Fruit fly (Drosophila melanogaster) whole organism, embryonic: ENCODE results near the gene twr.

ENCODE experiments used
- Awh ChIP-seq: fragments of 200-800 bp; sonication (Bioruptor generic); IDR thresholded peaks from 2 replicates; pipeline ENCODE4, ENCODE4 v1.3.6; 2022; ENCODE audit warnings: missing biosample characterization, missing genetic modification characterization
- CG10274 ChIP-seq: fragments of 200-800 bp; sonication (Bioruptor generic); optimal IDR thresholded peaks from 3 replicates; lab custom pipeline; 2017; ENCODE audit warnings: missing biosample characterization, mild to moderate bottlenecking, missing genetic modification characterization
- CG10543 ChIP-seq: fragments of 200-800 bp; sonication (Bioruptor generic); optimal IDR thresholded peaks from 3 replicates; lab custom pipeline; 2017; ENCODE audit warnings: missing biosample characterization, mild to moderate bottlenecking, missing genetic modification characterization, moderate library complexity
- CG11456 ChIP-seq: fragments of 200-800 bp; sonication (Bioruptor generic); IDR thresholded peaks from 3 replicates; pipeline ENCODE4 v1.3.6; 2022; ENCODE audit warnings: missing biosample characterization, missing genetic modification characterization
- CG13424 ChIP-seq: fragments of 200-800 bp; sonication (Bioruptor generic); optimal IDR thresholded peaks from 2 replicates; lab custom pipeline; 2019; ENCODE audit warnings: missing biosample characterization, mild to moderate bottlenecking, missing genetic modification characterization, moderate library complexity
- CG13775 ChIP-seq: fragments of 200-800 bp; sonication (Bioruptor generic); optimal IDR thresholded peaks from 3 replicates; lab custom pipeline; 2017; ENCODE audit warnings: missing biosample characterization, mild to moderate bottlenecking, missing genetic modification characterization
- CG13894 ChIP-seq: fragments of 200-800 bp; sonication (Bioruptor generic); optimal IDR thresholded peaks from 3 replicates; lab custom pipeline; 2018; ENCODE audit warnings: missing biosample characterization, mild to moderate bottlenecking, missing genetic modification characterization, moderate library complexity
- CG14441 ChIP-seq: fragments of 200-800 bp; sonication (Bioruptor generic); IDR thresholded peaks from 2 replicates; pipeline ENCODE4 v1.3.6; 2022; ENCODE audit warnings: missing biosample characterization, missing genetic modification characterization
- CG15011 ChIP-seq: fragments of 200-800 bp; sonication (Bioruptor generic); optimal IDR thresholded peaks from 3 replicates; lab custom pipeline; 2018; ENCODE audit warnings: missing biosample characterization, mild to moderate bottlenecking, missing genetic modification characterization
- CG15601 ChIP-seq: fragments of 200-800 bp; sonication (Bioruptor generic); optimal IDR thresholded peaks from 3 replicates; lab custom pipeline; 2019; ENCODE audit warnings: missing biosample characterization, mild to moderate bottlenecking, missing genetic modification characterization, moderate library complexity
- CG16779 ChIP-seq: fragments of 200-800 bp; sonication (Bioruptor generic); IDR thresholded peaks from 2 replicates; pipeline ENCODE4 v1.3.6; 2022; ENCODE audit warnings: missing biosample characterization, missing genetic modification characterization
- CG17802 ChIP-seq: fragments of 200-800 bp; sonication (Bioruptor generic); optimal IDR thresholded peaks from 2 replicates; lab custom pipeline; 2018; ENCODE audit warnings: missing biosample characterization, mild to moderate bottlenecking, missing genetic modification characterization, moderate library complexity
- CG18011 ChIP-seq: fragments of 200-800 bp; sonication (Bioruptor generic); optimal IDR thresholded peaks from 2 replicates; lab custom pipeline; 2017; ENCODE audit warnings: missing biosample characterization, missing genetic modification characterization, mild to moderate bottlenecking, moderate library complexity, missing genotype
- CG34224 ChIP-seq: fragments of 200-800 bp; sonication (Bioruptor generic); IDR thresholded peaks from 3 replicates; pipeline ENCODE4 v1.3.6; 2022; ENCODE audit warnings: missing biosample characterization, missing genetic modification characterization; ENCODE audit not compliant: partially characterized antibody
- CG34422 ChIP-seq: fragments of 200-800 bp; sonication (Bioruptor generic); IDR thresholded peaks from 3 replicates; pipeline ENCODE4 v1.3.6; 2022; ENCODE audit warnings: missing biosample characterization, missing genetic modification characterization
- CG6654 ChIP-seq: fragments of 200-800 bp; sonication (Bioruptor generic); optimal IDR thresholded peaks from 2 replicates; lab custom pipeline; 2017; ENCODE audit warnings: missing biosample characterization, mild to moderate bottlenecking, missing genetic modification characterization
- CG6683 ChIP-seq: fragments of 200-800 bp; sonication (Bioruptor generic); optimal IDR thresholded peaks from 2 replicates; lab custom pipeline; 2017; ENCODE audit warnings: missing biosample characterization, mild to moderate bottlenecking, missing genetic modification characterization, missing genetic modification reagents
- CG6689 ChIP-seq: fragments of 200-800 bp; sonication (Bioruptor generic); IDR thresholded peaks from 2 replicates; pipeline ENCODE4 v1.3.6; 2022; ENCODE audit warnings: missing biosample characterization, missing genetic modification characterization
- CG7372 ChIP-seq: fragments of 200-800 bp; sonication (Bioruptor generic); IDR thresholded peaks from 2 replicates; pipeline ENCODE4 v1.3.6; 2022; ENCODE audit warnings: missing biosample characterization, missing genetic modification characterization
- CG8290 ChIP-seq, 3 experiments: fragments of 200-800 bp; sonication (Bioruptor generic); optimal IDR thresholded peaks; 2 replicates each; lab custom pipeline; 2016 to 2019; ENCODE audit warnings: missing biosample characterization in 3 of 3, missing genetic modification characterization in 3 of 3, mild to moderate bottlenecking in 2 of 3, moderate library complexity in 1 of 3
- CG8388 ChIP-seq: fragments of 200-800 bp; sonication (Bioruptor generic); optimal IDR thresholded peaks from 2 replicates; lab custom pipeline; 2019; ENCODE audit warnings: missing biosample characterization, mild to moderate bottlenecking, missing genetic modification characterization, moderate library complexity
- Camta ChIP-seq: fragments of 200-800 bp; sonication (Bioruptor generic); optimal IDR thresholded peaks from 2 replicates; lab custom pipeline; 2016; ENCODE audit warnings: missing biosample characterization, missing genetic modification characterization
- Dip3 ChIP-seq: fragments of 200-800 bp; sonication (Bioruptor generic); optimal IDR thresholded peaks from 3 replicates; lab custom pipeline; 2016; ENCODE audit warnings: missing biosample characterization, missing genetic modification characterization
- Doc2 ChIP-seq: fragments of 200-800 bp; sonication (Bioruptor generic); IDR thresholded peaks from 2 replicates; pipeline ENCODE4 v1.3.6; 2022; ENCODE audit warnings: missing biosample characterization, missing genetic modification characterization
- Jarid2 ChIP-seq: fragments of 200-800 bp; sonication (Bioruptor generic); optimal IDR thresholded peaks from 3 replicates; lab custom pipeline; 2017; ENCODE audit warnings: mild to moderate bottlenecking, missing biosample characterization, missing genetic modification reagents, missing genetic modification characterization
- Med ChIP-seq: fragments of 200-800 bp; sonication (Bioruptor generic); peaks from one replicate; lab custom pipeline; 2016; ENCODE audit warnings: missing biosample characterization, missing genetic modification characterization, mild to moderate bottlenecking, inconsistent platforms, moderate library complexity
- Nf-YB ChIP-seq: fragments of 200-800 bp; sonication (Bioruptor generic); optimal IDR thresholded peaks from 3 replicates; lab custom pipeline; 2019; ENCODE audit warnings: missing biosample characterization, mild to moderate bottlenecking, missing genetic modification characterization, moderate library complexity
- Nf-YC ChIP-seq: fragments of 200-800 bp; optimal IDR thresholded peaks from 3 replicates; lab custom pipeline; 2019; ENCODE audit warnings: missing biosample characterization, mild to moderate bottlenecking, missing genetic modification characterization, moderate library complexity
- abd-A ChIP-seq: fragments of 200-800 bp; sonication (Bioruptor generic); optimal IDR thresholded peaks from 3 replicates; lab custom pipeline; 2019; ENCODE audit warnings: missing biosample characterization, mild to moderate bottlenecking, missing genetic modification characterization, moderate library complexity
- ase ChIP-seq: fragments of 200-800 bp; sonication (Bioruptor generic); IDR thresholded peaks from 3 replicates; pipeline ENCODE4 v1.3.6; 2022; ENCODE audit warnings: missing biosample characterization, missing genetic modification characterization
- corto ChIP-seq: fragments of 200-800 bp; sonication (Bioruptor generic); optimal IDR thresholded peaks from 2 replicates; lab custom pipeline; 2016; ENCODE audit warnings: missing biosample characterization, mild to moderate bottlenecking, missing genetic modification characterization, moderate library complexity
- crp ChIP-seq, 2 experiments: fragments of 200-800 bp; sonication (Bioruptor generic); optimal IDR thresholded peaks; 2 replicates in 1 of 2; 3 replicates in 1 of 2; lab custom pipeline; 2017; ENCODE audit warnings: missing biosample characterization in 2 of 2, missing genetic modification characterization in 2 of 2, mild to moderate bottlenecking in 1 of 2, moderate library complexity in 1 of 2
- da ChIP-seq: fragments of 200-800 bp; sonication (Bioruptor generic); optimal IDR thresholded peaks from 2 replicates; lab custom pipeline; 2016; ENCODE audit warnings: missing biosample characterization, missing genetic modification characterization
- dan ChIP-seq: fragments of 200-800 bp; sonication (Bioruptor generic); IDR thresholded peaks from 2 replicates; pipeline ENCODE4 v1.3.6; 2022; ENCODE audit warnings: missing biosample characterization, missing genetic modification characterization
- danr ChIP-seq: fragments of 200-800 bp; sonication (Bioruptor generic); IDR thresholded peaks from 2 replicates; pipeline ENCODE4 v1.3.6; 2022; ENCODE audit warnings: missing biosample characterization, missing genetic modification characterization
- fd102C ChIP-seq: fragments of 200-800 bp; sonication (Bioruptor generic); optimal IDR thresholded peaks from 2 replicates; lab custom pipeline; 2018; ENCODE audit warnings: missing biosample characterization, mild to moderate bottlenecking, missing genetic modification characterization, moderate library complexity
- gsb ChIP-seq: fragments of 200-800 bp; sonication (Bioruptor generic); IDR thresholded peaks from 2 replicates; pipeline ENCODE4 v1.3.6; 2022; ENCODE audit warnings: missing biosample characterization, missing genetic modification characterization
- hkb ChIP-seq, 2 experiments: fragments of 200-800 bp in 1 of 2; fragments of >200 bp in 1 of 2; sonication (Bioruptor generic) in 1 of 2; IDR thresholded peaks in 1 of 2; optimal IDR thresholded peaks in 1 of 2; 2 replicates each; pipeline versions ENCODE4 v1.3.6 to Lab custom; 2017 to 2022; ENCODE audit warnings: missing biosample characterization in 1 of 2, missing genetic modification characterization in 1 of 2
- hth ChIP-seq: fragments of >200 bp; optimal IDR thresholded peaks from 2 replicates; lab custom pipeline; 2017; ENCODE audit warnings: inconsistent platforms
- mld ChIP-seq: fragments of 200-800 bp; sonication (Bioruptor generic); IDR thresholded peaks from 3 replicates; pipeline ENCODE4 v1.3.6; 2022; ENCODE audit warnings: missing biosample characterization, missing genetic modification characterization; ENCODE audit not compliant: partially characterized antibody
- pita ChIP-seq: fragments of 200-800 bp; sonication (Bioruptor generic); optimal IDR thresholded peaks from 2 replicates; lab custom pipeline; 2017; ENCODE audit warnings: missing biosample characterization, mild to moderate bottlenecking, missing genetic modification characterization
- pros ChIP-seq: fragments of 200-800 bp; sonication (Bioruptor generic); optimal IDR thresholded peaks from 3 replicates; lab custom pipeline; 2019; ENCODE audit warnings: missing biosample characterization, mild to moderate bottlenecking, missing genetic modification characterization, moderate library complexity
- pum ChIP-seq: fragments of 200-800 bp; sonication (Bioruptor generic); optimal IDR thresholded peaks from 2 replicates; lab custom pipeline; 2016; ENCODE audit warnings: missing biosample characterization, missing genetic modification characterization
- repo ChIP-seq: fragments of 200-800 bp; sonication (Bioruptor generic); optimal IDR thresholded peaks from 2 replicates; lab custom pipeline; 2016; ENCODE audit warnings: missing biosample characterization, missing genetic modification characterization
- seq ChIP-seq: fragments of 200-800 bp; sonication (Bioruptor generic); IDR thresholded peaks from 2 replicates; pipeline ENCODE4 v1.3.6; 2022; ENCODE audit warnings: missing biosample characterization, missing genetic modification characterization
- shn ChIP-seq: fragments of 200-800 bp; sonication (Bioruptor generic); optimal IDR thresholded peaks from 3 replicates; lab custom pipeline; 2016; ENCODE audit warnings: missing biosample characterization, missing genetic modification characterization
- slbo ChIP-seq: fragments of 200-800 bp; sonication (Bioruptor generic); IDR thresholded peaks from 2 replicates; pipeline ENCODE4 v1.3.6; 2022; ENCODE audit warnings: missing biosample characterization, missing genetic modification characterization
- sqz ChIP-seq: fragments of 200-800 bp; sonication (Bioruptor generic); optimal IDR thresholded peaks from 3 replicates; lab custom pipeline; 2018; ENCODE audit warnings: missing biosample characterization, mild to moderate bottlenecking, missing genetic modification characterization
- trh ChIP-seq: fragments of 200-800 bp; sonication (Bioruptor generic); optimal IDR thresholded peaks from 2 replicates; lab custom pipeline; 2016; ENCODE audit warnings: missing biosample characterization, missing genetic modification characterization
- zfh2 ChIP-seq: fragments of 200-800 bp; sonication (Bioruptor generic); optimal IDR thresholded peaks from 2 replicates; lab custom pipeline; 2016; ENCODE audit warnings: missing biosample characterization, missing genetic modification characterization

twr gene

dm6 chr3R:6659941-6660340 is 2.3 kb downstream of the twr start, which contains the start of gene agt (continued):
- no peak for TF ChIP-seq corto
- TF ChIP-seq seq (GFP tag; lab: Robert Waterston, UW): no peak
- TF ChIP-seq Nf-YC (tag; lab: Kevin White, UChicago): peak; percentile 25
- TF ChIP-seq slbo (GFP tag; lab: Robert Waterston, UW): peak; percentile 54; the same call in 1 of the 2 replicates
- no peak for TF ChIP-seq sqz
- no peak for TF ChIP-seq fd102C (GFP tag; lab: Kevin White, UChicago)
- no peak for TF ChIP-seq CG11456 (GFP tag; lab: Robert Waterston, UW)
- TF ChIP-seq CG15601 (tag; lab: Kevin White, UChicago): peak; percentile 10
- peak; percentile 46 for TF ChIP-seq Med
- no peak for TF ChIP-seq CG17802 (tag; lab: Kevin White, UChicago)
- TF ChIP-seq hth (lab: Kevin White, UChicago): no peak
- TF ChIP-seq abd-A (tag; lab: Kevin White, UChicago): no peak
- TF ChIP-seq repo (GFP tag; lab: Kevin White, UChicago): no peak
- TF ChIP-seq ase (GFP tag; lab: Robert Waterston, UW): no peak
- peak; percentile 26 for TF ChIP-seq CG18011
- no peak for TF ChIP-seq CG15011 (GFP tag; lab: Kevin White, UChicago)
- TF ChIP-seq pum (GFP tag; lab: Kevin White, UChicago): no peak
- no peak for TF ChIP-seq CG6689 (GFP tag; lab: Robert Waterston, UW)
- no peak for TF ChIP-seq CG34224 (GFP tag; lab: Robert Waterston, UW)
- no peak for TF ChIP-seq CG7372 (GFP tag; lab: Robert Waterston, UW)
- peak; percentile 0 for TF ChIP-seq CG13424
- TF ChIP-seq Nf-YB (GFP tag; lab: Kevin White, UChicago): peak; percentile 3
- TF ChIP-seq CG6683 (GFP tag; lab: Kevin White, UChicago): no peak
- TF ChIP-seq CG6654 (GFP tag; lab: Kevin White, UChicago): no peak
- TF ChIP-seq CG13894 (tag; lab: Kevin White, UChicago): peak; percentile 30
- TF ChIP-seq dan (GFP tag; lab: Robert Waterston, UW): no peak
- TF ChIP-seq da: no peak
- no peak for TF ChIP-seq hkb (optimal IDR thresholded peaks at IDR 0.05; lab: Kevin White, UChicago)
- TF ChIP-seq hkb (GFP tag; IDR thresholded peaks at IDR 0.05; lab: Robert Waterston, UW): no peak
- no peak for TF ChIP-seq zfh2 (GFP tag; lab: Kevin White, UChicago)
- TF ChIP-seq CG34422 (GFP tag; lab: Robert Waterston, UW): no peak
- TF ChIP-seq pita (GFP tag; lab: Kevin White, UChicago): peak; percentile 79
- peak; percentile 46 to 93 for TF ChIP-seq crp (GFP tag; optimal IDR thresholded peaks at IDR 0.05; lab: Kevin White, UChicago)
- no peak for TF ChIP-seq CG10543 (GFP tag; lab: Kevin White, UChicago)
- no peak for TF ChIP-seq Camta (GFP tag; lab: Kevin White, UChicago)
- TF ChIP-seq Doc2 (GFP tag; lab: Robert Waterston, UW): no peak
- peak; percentile 33 for TF ChIP-seq Jarid2
- no peak for TF ChIP-seq danr (GFP tag; lab: Robert Waterston, UW)
- no peak for TF ChIP-seq mld (GFP tag; lab: Robert Waterston, UW)
- peak; percentile 85 for TF ChIP-seq CG8290 (GFP tag; optimal IDR thresholded peaks at IDR 0.05; lab: Kevin White, UChicago)
- TF ChIP-seq CG8290 (tag; optimal IDR thresholded peaks at IDR 0.05; lab: Kevin White, UChicago): peak in 1 of 2 experiments; percentile 67
- TF ChIP-seq Awh (GFP tag; lab: Robert Waterston, UW): no peak
- TF ChIP-seq shn (GFP tag; lab: Kevin White, UChicago): no peak
- TF ChIP-seq Dip3 (GFP tag; lab: Kevin White, UChicago): no peak
- no peak for TF ChIP-seq CG10274 (GFP tag; lab: Kevin White, UChicago)
- TF ChIP-seq CG16779 (GFP tag; lab: Robert Waterston, UW): no peak
- no peak for TF ChIP-seq gsb (GFP tag; lab: Robert Waterston, UW)
- peak; percentile 48 for TF ChIP-seq CG8388 (GFP tag; lab: Kevin White, UChicago)
- TF ChIP-seq pros (GFP tag; lab: Kevin White, UChicago): no peak
- no peak for TF ChIP-seq CG13775
- TF ChIP-seq CG14441 (GFP tag; lab: Robert Waterston, UW): no peak
- no peak for TF ChIP-seq trh (GFP tag; lab: Kevin White, UChicago)
